Worm (Caenorhabditis elegans) whole organism, late embryonic: ENCODE results near the gene R11H6.4.

Experiments used
- C08G9.2 ChIP-seq: sonication (generic microtip); optimal IDR thresholded peaks from 2 replicates; lab custom pipeline; 2016; ENCODE audit warnings: mild to moderate bottlenecking, missing genetic modification characterization, moderate library complexity, missing compliant biosample characterization
- C38D4.7 ChIP-seq: fragments of 200-800 bp; sonication (Bioruptor generic); optimal IDR thresholded peaks from 2 replicates; lab custom pipeline; 2018; ENCODE audit warnings: mild to moderate bottlenecking, missing genetic modification characterization, moderate library complexity, missing compliant biosample characterization
- F13H6.1 ChIP-seq: sonication (generic microtip); optimal IDR thresholded peaks from 2 replicates; lab custom pipeline; 2016; ENCODE audit warnings: missing genetic modification characterization, missing compliant biosample characterization
- ama-1 ChIP-seq: fragments of 150-350 bp; optimal IDR thresholded peaks from 2 replicates; lab custom pipeline; 2014
- ceh-19 ChIP-seq: fragments of 200-800 bp; sonication (Bioruptor generic); optimal IDR thresholded peaks from 2 replicates; lab custom pipeline; 2018; ENCODE audit warnings: mild to moderate bottlenecking, missing genetic modification characterization, missing compliant biosample characterization
- ceh-24 ChIP-seq: sonication (generic microtip); optimal IDR thresholded peaks from 2 replicates; lab custom pipeline; 2016; ENCODE audit warnings: mild to moderate bottlenecking, missing genetic modification characterization, missing compliant biosample characterization
- ceh-30 ChIP-seq: fragments of 150-350 bp; optimal IDR thresholded peaks from 2 replicates; lab custom pipeline; 2014; ENCODE audit warnings: missing biosample characterization, missing genetic modification characterization
- lin-11 ChIP-seq: fragments of 200-800 bp; sonication (Bioruptor generic); optimal IDR thresholded peaks from 2 replicates; lab custom pipeline; 2018; ENCODE audit warnings: mild to moderate bottlenecking, missing genetic modification characterization, missing compliant biosample characterization
- nfya-1 ChIP-seq: sonication (generic microtip); optimal IDR thresholded peaks from 2 replicates; lab custom pipeline; 2017; ENCODE audit warnings: missing genetic modification characterization, mild to moderate bottlenecking, missing compliant biosample characterization, antibody characterized with exemption, moderate library complexity
- pha-4 ChIP-seq: fragments of 150-350 bp; optimal IDR thresholded peaks from 2 replicates; lab custom pipeline; 2018; ENCODE audit warnings: missing biosample characterization, missing genetic modification reagents, missing genetic modification characterization
- unc-86 ChIP-seq: sonication (generic microtip); optimal IDR thresholded peaks from 2 replicates; lab custom pipeline; 2016; ENCODE audit warnings: missing genetic modification characterization, missing compliant biosample characterization

DNA sequence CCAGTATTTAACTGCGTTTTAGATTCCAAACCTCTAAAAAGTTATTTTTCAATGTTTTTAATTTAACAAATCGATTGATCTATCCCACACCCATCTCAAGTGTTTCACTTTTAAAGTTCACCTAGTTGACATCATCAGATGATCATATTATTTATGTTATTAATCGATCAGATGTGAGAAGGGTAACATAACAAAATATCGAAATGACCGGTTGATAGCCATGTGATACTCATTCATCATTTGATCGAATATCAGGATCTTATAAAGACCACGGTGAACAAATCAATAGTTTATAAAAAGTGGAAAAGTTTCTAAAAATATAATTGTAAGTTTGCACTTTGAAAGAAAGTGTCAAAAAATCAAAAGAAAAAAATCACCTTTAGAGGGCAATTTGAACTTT lies 45.9 kb downstream of the R11H6.4 start:
- TF ChIP-seq pha-4 (tag; lab: Kevin White, UChicago) (no peak), C38D4.7 (GFP tag; lab: Kevin White, UChicago) (no peak), F13H6.1 (tag; lab: Kevin White, UChicago) (no peak), C08G9.2 (tag; lab: Kevin White, UChicago) (no peak), ama-1 (lab: Kevin White, UChicago) (no peak), ceh-30 (no peak), unc-86 (no peak), ceh-24 (tag; lab: Kevin White, UChicago) (no peak), lin-11 (no peak), nfya-1 (tag; lab: Kevin White, UChicago) (no peak), ceh-19 (no peak)
